Worm (Caenorhabditis elegans) whole organism, L3 larva: ENCODE data around the gene nspc-16.

Experiments
- ama-1 ChIP-seq: fragments of 150-350 bp; optimal IDR thresholded peaks from 2 replicates; lab custom pipeline; 2018
- egl-5 ChIP-seq: fragments of 150-350 bp; optimal IDR thresholded peaks from 2 replicates; lab custom pipeline; 2017; ENCODE audit warnings: missing biosample characterization, missing genetic modification reagents, missing genetic modification characterization, inconsistent platforms
- unc-62 ChIP-seq: fragments of 150-350 bp; sonication (generic microtip); optimal IDR thresholded peaks from 4 replicates; lab custom pipeline; 2014; ENCODE audit warnings: missing biosample characterization, missing genetic modification reagents, missing genetic modification characterization
- zag-1 ChIP-seq: fragments of 150-350 bp; optimal IDR thresholded peaks from 2 replicates; lab custom pipeline; 2014; ENCODE audit warnings: missing biosample characterization, missing genetic modification characterization

ce11 chrX:14490486-14490885, 32.9 kb upstream of the nspc-16 start:
- TF ChIP-seq zag-1 (no peak), unc-62 (no peak), egl-5 (tag; lab: Kevin White, UChicago) (no peak), ama-1 (lab: Kevin White, UChicago) (no peak)
